Fruit fly (Drosophila melanogaster) whole organism, prepupa: Measurements from ENCODE around the gene CG13004.

Source experiments
- CG6792 ChIP-seq: fragments of 200-800 bp; sonication (Bioruptor generic); optimal IDR thresholded peaks from 3 replicates; lab custom pipeline; 2016; ENCODE audit warnings: missing biosample characterization, missing genetic modification characterization
- Gug ChIP-seq: fragments of 200-800 bp; sonication (Bioruptor generic); IDR thresholded peaks from 2 replicates; pipeline ENCODE4 v1.3.6; 2022; ENCODE audit warnings: missing biosample characterization, missing genetic modification characterization
- esn ChIP-seq: fragments of 200-800 bp; sonication (Bioruptor generic); optimal IDR thresholded peaks from 2 replicates; lab custom pipeline; 2016; ENCODE audit warnings: missing biosample characterization, mild to moderate bottlenecking, missing genetic modification characterization, moderate library complexity

DNA sequence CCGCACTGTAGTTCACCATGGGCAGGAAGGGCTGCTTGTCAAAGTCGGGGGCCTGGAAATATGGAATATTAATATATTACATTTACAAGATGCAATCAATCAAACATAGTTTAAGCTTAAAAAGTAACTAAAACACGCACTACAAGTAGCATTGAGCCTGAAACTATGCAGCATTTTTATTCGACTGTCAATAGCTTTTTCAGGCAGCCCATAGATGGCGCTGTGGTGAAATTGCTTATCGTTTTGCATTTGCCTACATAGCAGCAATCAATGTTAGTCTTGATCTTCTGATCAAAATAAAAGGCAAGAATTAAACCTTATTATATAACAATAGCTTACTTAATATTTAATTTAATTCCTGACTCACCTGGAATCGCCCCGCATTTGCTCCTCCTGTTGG, 11.3 kb upstream of the CG13004 start:
- TF ChIP-seq CG6792 (GFP tag; lab: Kevin White, UChicago) (no peak), esn (GFP tag; lab: Kevin White, UChicago) (no peak), Gug (GFP tag; lab: Robert Waterston, UW) (no peak)
